Worm (Caenorhabditis elegans) whole organism, L4 larva: ENCODE results near the gene K09G1.1.

Source experiments
- D1046.2 ChIP-seq: fragments of 200-800 bp; sonication (Bioruptor generic); IDR thresholded peaks from 2 replicates; pipeline ENCODE4 v1.3.6; 2022; ENCODE audit warnings: missing genetic modification characterization, missing compliant biosample characterization
- F10B5.3 ChIP-seq: sonication (generic microtip); optimal IDR thresholded peaks from 2 replicates; lab custom pipeline; 2016; ENCODE audit warnings: mild to moderate bottlenecking, missing genetic modification characterization, missing compliant biosample characterization
- F44E2.7 ChIP-seq: fragments of 200-800 bp; sonication (Bioruptor generic); IDR thresholded peaks from 2 replicates; pipeline ENCODE4 v2.1.2; 2022; ENCODE audit warnings: missing genetic modification characterization, missing compliant biosample characterization
- ZK337.2 ChIP-seq: fragments of 200-800 bp; sonication (Bioruptor generic); IDR thresholded peaks from 2 replicates; pipeline ENCODE4 v1.3.6; 2022; ENCODE audit warnings: missing genetic modification reagents, missing genetic modification characterization, missing compliant biosample characterization
- aha-1 ChIP-seq: fragments of 150-350 bp; peaks from one replicate; lab custom pipeline; 2014; ENCODE audit warnings: missing biosample characterization, missing genetic modification characterization
- aly-2 ChIP-seq: sonication (generic microtip); optimal IDR thresholded peaks from 2 replicates; lab custom pipeline; 2018; ENCODE audit warnings: missing biosample characterization, missing genetic modification characterization
- attf-4 ChIP-seq: sonication (generic microtip); optimal IDR thresholded peaks from 3 replicates; lab custom pipeline; 2017; ENCODE audit warnings: missing biosample characterization, missing genetic modification characterization
- ceh-20 ChIP-seq: fragments of 200-800 bp; sonication (Bioruptor generic); IDR thresholded peaks from 2 replicates; pipeline ENCODE4 v1.3.6; 2022; ENCODE audit warnings: missing genetic modification reagents, missing genetic modification characterization, missing compliant biosample characterization
- ceh-28 ChIP-seq: fragments of 150-350 bp; optimal IDR thresholded peaks from 2 replicates; lab custom pipeline; 2014; ENCODE audit warnings: missing biosample characterization, missing genetic modification reagents, missing genetic modification characterization
- ceh-44 ChIP-seq: fragments of 200-800 bp; sonication (Bioruptor generic); IDR thresholded peaks from 2 replicates; pipeline ENCODE4 v1.3.6; 2022; ENCODE audit warnings: missing genetic modification reagents, missing genetic modification characterization, missing compliant biosample characterization
- cey-2 ChIP-seq: sonication (generic microtip); optimal IDR thresholded peaks from 3 replicates; lab custom pipeline; 2017; ENCODE audit warnings: missing genetic modification characterization, mild to moderate bottlenecking, missing compliant biosample characterization, antibody characterized with exemption, borderline replicate concordance; ENCODE audit not compliant: insufficient read depth
- daf-16 ChIP-seq, 3 experiments: sonication (generic microtip); optimal IDR thresholded peaks; 2 replicates each; lab custom pipeline; 2016 to 2017; ENCODE audit warnings: missing genetic modification characterization in 3 of 3, missing genetic modification reagents in 3 of 3, mild to moderate bottlenecking in 2 of 3, missing compliant biosample characterization in 2 of 3, missing biosample characterization in 1 of 3, moderate library complexity in 1 of 3
- dpl-1 ChIP-seq: fragments of 150-350 bp; optimal IDR thresholded peaks from 2 replicates; lab custom pipeline; 2014; ENCODE audit warnings: missing biosample characterization, missing genetic modification reagents, missing genetic modification characterization
- egl-43 ChIP-seq: fragments of 200-800 bp; sonication (Bioruptor generic); IDR thresholded peaks from 2 replicates; pipeline ENCODE4 v1.3.6; 2022; ENCODE audit warnings: missing genetic modification reagents, missing genetic modification characterization, missing compliant biosample characterization
- fos-1 ChIP-seq: fragments of 150-350 bp; optimal IDR thresholded peaks from 2 replicates; lab custom pipeline; 2014; ENCODE audit warnings: missing biosample characterization, missing genetic modification characterization
- hlh-11 ChIP-seq: fragments of 200-800 bp; sonication (Bioruptor generic); optimal IDR thresholded peaks from 2 replicates; lab custom pipeline; 2018; ENCODE audit warnings: mild to moderate bottlenecking, missing genetic modification characterization, missing compliant biosample characterization
- hlh-30 ChIP-seq: sonication (generic microtip); optimal IDR thresholded peaks from 2 replicates; lab custom pipeline; 2017; ENCODE audit warnings: antibody characterized with exemption, mild to moderate bottlenecking, missing genetic modification characterization, missing compliant biosample characterization; ENCODE audit not compliant: insufficient read depth
- lim-7 ChIP-seq: fragments of 200-800 bp; sonication (Bioruptor generic); IDR thresholded peaks from 2 replicates; pipeline ENCODE4 v1.3.6; 2022; ENCODE audit warnings: missing genetic modification characterization, missing compliant biosample characterization
- lin-1 ChIP-seq: fragments of 200-800 bp; sonication (Bioruptor generic); IDR thresholded peaks from 2 replicates; pipeline ENCODE4 v1.3.6; 2022; ENCODE audit warnings: missing genetic modification reagents, missing genetic modification characterization, missing compliant biosample characterization
- lin-13 ChIP-seq: fragments of 150-350 bp; optimal IDR thresholded peaks from 2 replicates; lab custom pipeline; 2014; ENCODE audit warnings: missing biosample characterization, missing genetic modification reagents, missing genetic modification characterization
- lin-29 ChIP-seq: fragments of 200-800 bp; sonication (Bioruptor generic); IDR thresholded peaks from 2 replicates; pipeline ENCODE4 v1.3.6; 2022; ENCODE audit warnings: missing genetic modification reagents, missing genetic modification characterization, missing compliant biosample characterization
- lir-3 ChIP-seq: sonication (generic microtip); optimal IDR thresholded peaks from 2 replicates; lab custom pipeline; 2016; ENCODE audit warnings: mild to moderate bottlenecking, missing genetic modification characterization, missing compliant biosample characterization
- lsy-2 ChIP-seq, 2 experiments: fragments of 150-350 bp in 1 of 2; sonication (generic microtip) in 1 of 2; optimal IDR thresholded peaks; 2 replicates each; lab custom pipeline; 2014 to 2017; ENCODE audit warnings: missing biosample characterization in 2 of 2, missing genetic modification characterization in 2 of 2
- mep-1 ChIP-seq: fragments of 150-350 bp; sonication (generic microtip); optimal IDR thresholded peaks from 3 replicates; lab custom pipeline; 2014; ENCODE audit warnings: missing biosample characterization, missing genetic modification characterization
- mes-2 ChIP-seq: sonication (generic microtip); optimal IDR thresholded peaks from 2 replicates; lab custom pipeline; 2016; ENCODE audit warnings: missing genotype, mild to moderate bottlenecking, missing genetic modification characterization, missing compliant biosample characterization; ENCODE audit not compliant: poor library complexity, severe bottlenecking
- nhr-25 ChIP-seq: sonication (generic microtip); optimal IDR thresholded peaks from 2 replicates; lab custom pipeline; 2017; ENCODE audit warnings: missing genetic modification characterization, mild to moderate bottlenecking, missing compliant biosample characterization, antibody characterized with exemption, moderate library complexity, borderline replicate concordance; ENCODE audit not compliant: insufficient read depth
- nhr-48 ChIP-seq: sonication (generic microtip); optimal IDR thresholded peaks from 2 replicates; lab custom pipeline; 2016; ENCODE audit warnings: mild to moderate bottlenecking, missing genetic modification characterization, missing compliant biosample characterization
- nhr-6 ChIP-seq: fragments of 150-350 bp; optimal IDR thresholded peaks from 2 replicates; lab custom pipeline; 2014; ENCODE audit warnings: missing biosample characterization, missing genetic modification characterization
- nhr-76 ChIP-seq: fragments of 150-350 bp; optimal IDR thresholded peaks from 2 replicates; lab custom pipeline; 2014; ENCODE audit warnings: missing biosample characterization, missing genetic modification characterization
- php-3 ChIP-seq: fragments of 200-800 bp; sonication (Bioruptor generic); IDR thresholded peaks from 2 replicates; pipeline ENCODE4 v1.3.6; 2022; ENCODE audit warnings: missing genetic modification reagents, missing genetic modification characterization, missing compliant biosample characterization
- sdz-12 ChIP-seq: fragments of 200-800 bp; sonication (Bioruptor generic); optimal IDR thresholded peaks from 2 replicates; lab custom pipeline; 2018; ENCODE audit warnings: mild to moderate bottlenecking, missing genetic modification characterization, missing compliant biosample characterization
- set-16 ChIP-seq: fragments of 200-800 bp; sonication (Bioruptor generic); IDR thresholded peaks from 2 replicates; pipeline ENCODE4 v1.3.6; 2022; ENCODE audit warnings: missing genetic modification reagents, missing genetic modification characterization, missing compliant biosample characterization
- skn-1 ChIP-seq: fragments of 150-350 bp; optimal IDR thresholded peaks from 2 replicates; lab custom pipeline; 2014; ENCODE audit warnings: missing biosample characterization, missing genetic modification characterization
- snpc-1.2 ChIP-seq: fragments of 200-800 bp; sonication (Bioruptor generic); IDR thresholded peaks from 2 replicates; pipeline ENCODE4 v1.3.6; 2022; ENCODE audit warnings: missing genetic modification reagents, missing genetic modification characterization, missing compliant biosample characterization
- tra-1 ChIP-seq: fragments of 200-800 bp; sonication (Bioruptor generic); IDR thresholded peaks from 2 replicates; pipeline ENCODE4 v1.3.6; 2022; ENCODE audit warnings: missing genetic modification reagents, missing genetic modification characterization, missing compliant biosample characterization
- unc-39 ChIP-seq: sonication (generic microtip); optimal IDR thresholded peaks from 2 replicates; lab custom pipeline; 2017; ENCODE audit warnings: missing biosample characterization, missing genetic modification characterization
- vab-7 ChIP-seq: fragments of 200-800 bp; sonication (Bioruptor generic); IDR thresholded peaks from 2 replicates; pipeline ENCODE4 v1.3.6; 2022; ENCODE audit warnings: missing genetic modification reagents, missing genetic modification characterization, missing compliant biosample characterization
- zfp-3 ChIP-seq: fragments of 200-800 bp; sonication (Bioruptor generic); conservative IDR thresholded peaks from 2 replicates; pipeline ENCODE4 v1.3.6; 2022; ENCODE audit warnings: missing genetic modification reagents, missing genetic modification characterization, missing compliant biosample characterization
- zip-2 ChIP-seq: fragments of 150-350 bp; optimal IDR thresholded peaks from 2 replicates; lab custom pipeline; 2014; ENCODE audit warnings: missing biosample characterization, missing genetic modification characterization
- ztf-7 ChIP-seq: fragments of 150-350 bp; optimal IDR thresholded peaks from 2 replicates; lab custom pipeline; 2014; ENCODE audit warnings: missing biosample characterization, missing genetic modification characterization

K09G1.1 gene

DNA sequence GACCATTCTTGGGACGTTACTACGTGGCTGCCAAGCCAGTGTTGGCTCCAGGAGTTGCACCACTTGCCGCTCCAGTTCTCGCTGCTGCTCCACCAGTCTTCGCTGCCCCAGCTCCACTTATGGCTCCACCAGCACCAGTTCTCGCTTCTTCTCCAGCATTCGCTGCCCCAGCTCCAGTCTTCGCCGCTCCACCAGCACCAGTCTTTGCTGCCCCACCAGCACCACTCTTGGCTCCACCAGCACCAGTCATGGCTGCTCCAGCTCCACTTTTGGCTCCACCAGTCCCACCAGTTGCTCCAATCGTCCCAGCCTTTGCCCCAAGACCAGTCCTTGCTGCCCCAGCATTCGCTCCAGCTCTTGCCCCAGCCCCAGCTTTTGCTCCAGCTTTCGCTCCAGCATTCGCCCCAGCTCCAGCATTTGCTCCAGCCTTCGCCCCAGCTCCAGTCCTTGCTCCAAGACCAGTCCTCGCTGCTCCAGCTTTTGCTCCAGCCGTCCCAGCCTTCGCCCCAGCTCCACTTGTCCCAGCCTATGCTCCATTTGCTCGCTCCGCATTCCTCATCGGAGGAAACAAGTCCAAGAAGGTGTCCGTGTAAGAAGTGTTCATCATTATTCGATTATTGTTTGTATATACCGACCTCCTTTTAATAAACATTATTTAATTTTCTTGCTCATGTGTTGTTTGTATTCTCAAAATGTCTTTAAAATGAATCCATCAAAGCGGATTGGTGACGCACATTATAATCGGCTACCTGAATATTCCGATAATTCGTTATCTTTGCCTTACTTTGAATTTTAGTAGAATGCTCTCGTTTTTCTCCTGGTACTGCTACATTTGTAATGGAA lies 42.5 kb downstream of the K09G1.1 start, which contains the start of gene T06E4.7:
T06E4.7 (plus strand) TSS at position 793 of the 843 bp plus-strand sequence.
- TF ChIP-seq nhr-25 (tag; lab: Kevin White, UChicago) (no peak), lin-29 (no peak), skn-1 (tag; lab: Kevin White, UChicago) (no peak), snpc-1.2 (GFP tag; lab: Robert Waterston, UW) (no peak), lin-13 (GFP tag; lab: Kevin White, UChicago) (no peak), nhr-6 (tag; lab: Kevin White, UChicago) (no peak), lim-7 (GFP tag; lab: Robert Waterston, UW) (no peak), nhr-48 (tag; lab: Kevin White, UChicago) (no peak), zfp-3 (GFP tag; lab: Robert Waterston, UW) (no peak), php-3 (no peak), lsy-2 (tag; optimal IDR thresholded peaks at IDR 0.05; lab: Kevin White, UChicago) (no peak), set-16 (GFP tag; lab: Robert Waterston, UW) (peak; percentile 97), nhr-76 (no peak), ztf-7 (tag; lab: Kevin White, UChicago) (no peak), ceh-20 (GFP tag; lab: Robert Waterston, UW) (no peak), F10B5.3 (no peak), zip-2 (tag; lab: Kevin White, UChicago) (no peak), sdz-12 (GFP tag; lab: Kevin White, UChicago) (peak; percentile 53), attf-4 (tag; lab: Kevin White, UChicago) (no peak), fos-1 (no peak), unc-39 (tag; lab: Kevin White, UChicago) (no peak), cey-2 (tag; lab: Kevin White, UChicago) (no peak), egl-43 (GFP tag; lab: Robert Waterston, UW) (0 out of 2 replicates have a peak, but pooled peaks have one; percentile 5)
- TF ChIP-seq, all 104 proteins: peak for 3

DNA sequence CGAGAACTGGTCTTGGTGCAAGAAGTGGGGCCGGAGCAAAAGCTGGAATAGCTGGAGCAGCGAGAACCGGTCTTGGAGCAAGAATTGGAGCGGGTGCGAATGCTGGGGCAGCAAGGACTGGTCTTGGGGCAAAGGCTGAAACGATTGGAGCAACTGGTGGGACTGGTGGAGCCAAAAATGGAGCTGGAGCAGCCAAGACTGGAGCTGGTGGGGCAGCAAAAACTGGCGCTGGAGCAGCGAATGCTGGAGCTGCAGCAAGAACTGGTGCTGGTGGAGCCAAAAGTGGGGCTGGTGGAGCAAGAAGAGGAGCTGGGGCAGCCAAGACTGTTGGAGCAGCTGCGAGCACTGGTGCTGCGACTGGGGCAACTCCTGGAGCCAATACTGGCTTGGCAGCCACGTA lies 45.3 kb downstream of the K09G1.1 start:
- no peak for TF ChIP-seq vab-7
- TF ChIP-seq ZK337.2 (GFP tag; lab: Robert Waterston, UW): no peak
- peak; percentile 95 for TF ChIP-seq set-16 (GFP tag; lab: Robert Waterston, UW)
- 0 out of 2 replicates have a peak, but pooled peaks have one; percentile 21 for TF ChIP-seq tra-1 (GFP tag; lab: Robert Waterston, UW)
- no peak for TF ChIP-seq ceh-28 (tag; lab: Kevin White, UChicago)
- no peak for TF ChIP-seq zip-2 (tag; lab: Kevin White, UChicago)
- TF ChIP-seq dpl-1 (GFP tag; lab: Kevin White, UChicago): no peak
- TF ChIP-seq egl-43 (GFP tag; lab: Robert Waterston, UW): peak; percentile 57; the same call in 1 of the 2 replicates
- TF ChIP-seq lir-3 (tag; lab: Kevin White, UChicago): no peak
- TF ChIP-seq aha-1: peak; percentile 72

DNA sequence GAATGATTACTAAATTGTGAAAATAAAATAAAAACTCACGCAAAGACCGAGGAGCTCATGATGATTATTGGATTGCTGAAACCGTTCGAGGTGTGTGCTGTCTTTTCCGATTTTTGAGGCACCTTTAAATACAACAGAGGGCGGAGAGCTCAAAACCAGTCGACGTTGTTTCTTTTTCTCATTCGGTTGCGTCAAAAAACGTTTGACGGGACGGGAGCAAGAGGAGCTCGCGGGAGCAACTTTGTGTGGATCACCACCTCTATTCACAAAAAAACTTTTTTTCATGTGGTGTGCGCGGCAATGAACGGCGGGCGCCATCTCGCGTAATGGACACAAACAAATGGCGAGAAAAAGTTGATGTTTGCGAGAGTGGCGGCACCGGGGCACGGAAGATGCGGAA lies 45.8 kb downstream of the K09G1.1 start, which contains the start of gene idpc-3:
idpc-3 (minus strand) TSS at position 101 of the 400 bp plus-strand sequence.
- no peak for TF ChIP-seq mep-1
- no peak for TF ChIP-seq F44E2.7 (GFP tag; lab: Robert Waterston, UW)
- TF ChIP-seq ceh-44 (GFP tag; lab: Robert Waterston, UW): no peak
- TF ChIP-seq dpl-1 (GFP tag; lab: Kevin White, UChicago): no peak
- TF ChIP-seq D1046.2 (GFP tag; lab: Robert Waterston, UW): no peak
- TF ChIP-seq daf-16 (GFP tag; optimal IDR thresholded peaks at IDR 0.05; lab: Kevin White, UChicago): no peak
- TF ChIP-seq daf-16 (tag; optimal IDR thresholded peaks at IDR 0.05; lab: Kevin White, UChicago): no peak
- no peak for TF ChIP-seq mes-2 (tag; lab: Kevin White, UChicago)
- TF ChIP-seq hlh-30 (tag; lab: Kevin White, UChicago): no peak
- TF ChIP-seq lin-1 (GFP tag; lab: Robert Waterston, UW): no peak
- no peak for TF ChIP-seq ZK337.2 (GFP tag; lab: Robert Waterston, UW)
- no peak for TF ChIP-seq egl-43 (GFP tag; lab: Robert Waterston, UW)
- no peak for TF ChIP-seq hlh-11 (tag; lab: Kevin White, UChicago)
- no peak for TF ChIP-seq aly-2 (tag; lab: Kevin White, UChicago)
- TF ChIP-seq lin-13 (GFP tag; lab: Kevin White, UChicago): no peak
